Fruit fly (Drosophila melanogaster) whole organism, pupa: ENCODE measurements around the gene Irk3.

Experiments
- CG10348 ChIP-seq: fragments of 200-800 bp; sonication (Bioruptor generic); IDR thresholded peaks from 2 replicates; pipeline ENCODE4 v1.3.6; 2022; ENCODE audit warnings: missing biosample characterization, missing genetic modification characterization
- CG12605 ChIP-seq: fragments of 200-800 bp; sonication (Bioruptor generic); IDR thresholded peaks from 2 replicates; pipeline ENCODE4 v1.3.6; 2022; ENCODE audit warnings: missing biosample characterization, missing genetic modification characterization
- CG13204 ChIP-seq: fragments of 200-800 bp; sonication (Bioruptor generic); optimal IDR thresholded peaks from 2 replicates; lab custom pipeline; 2018; ENCODE audit warnings: missing biosample characterization, mild to moderate bottlenecking, missing genetic modification characterization, moderate library complexity
- CG14655 ChIP-seq: fragments of 200-800 bp; sonication (Bioruptor generic); optimal IDR thresholded peaks from 3 replicates; lab custom pipeline; 2017; ENCODE audit warnings: mild to moderate bottlenecking, missing biosample characterization, missing genetic modification reagents, missing genetic modification characterization
- CG15710 ChIP-seq: fragments of 200-800 bp; sonication (Bioruptor generic); optimal IDR thresholded peaks from 2 replicates; lab custom pipeline; 2018; ENCODE audit warnings: missing biosample characterization, mild to moderate bottlenecking, missing genetic modification characterization, moderate library complexity
- CG17806 ChIP-seq: fragments of 200-800 bp; sonication (Bioruptor generic); optimal IDR thresholded peaks from 2 replicates; lab custom pipeline; 2018; ENCODE audit warnings: missing biosample characterization, mild to moderate bottlenecking, missing genetic modification characterization, moderate library complexity
- CG32121 ChIP-seq: fragments of 200-800 bp; sonication (Bioruptor generic); IDR thresholded peaks from 2 replicates; pipeline ENCODE4 v1.3.6; 2022; ENCODE audit warnings: missing biosample characterization, missing genetic modification characterization
- CG34367 ChIP-seq: fragments of 200-800 bp; sonication (Bioruptor generic); optimal IDR thresholded peaks from 2 replicates; lab custom pipeline; 2018; ENCODE audit warnings: missing biosample characterization, mild to moderate bottlenecking, missing genetic modification characterization
- CG4496 ChIP-seq: fragments of 200-800 bp; sonication (Bioruptor generic); IDR thresholded peaks from 3 replicates; pipeline ENCODE4 v1.3.6; 2022; ENCODE audit warnings: missing biosample characterization, missing genetic modification characterization
- CG8159 ChIP-seq: fragments of 200-800 bp; sonication (Bioruptor generic); optimal IDR thresholded peaks from 3 replicates; lab custom pipeline; 2018; ENCODE audit warnings: missing biosample characterization, mild to moderate bottlenecking, missing genetic modification characterization, moderate library complexity
- CG8301 ChIP-seq: fragments of 200-800 bp; sonication (Bioruptor generic); optimal IDR thresholded peaks from 2 replicates; lab custom pipeline; 2018; ENCODE audit warnings: missing biosample characterization, mild to moderate bottlenecking, missing genetic modification characterization
- CG9948 ChIP-seq: fragments of 200-800 bp; sonication (Bioruptor generic); optimal IDR thresholded peaks from 2 replicates; lab custom pipeline; 2018; ENCODE audit warnings: missing biosample characterization, mild to moderate bottlenecking, missing genetic modification characterization, moderate library complexity
- D1 ChIP-seq: fragments of 200-800 bp; sonication (Bioruptor generic); optimal IDR thresholded peaks from 2 replicates; lab custom pipeline; 2018; ENCODE audit warnings: missing biosample characterization, mild to moderate bottlenecking, missing genetic modification characterization, moderate library complexity
- EcR ChIP-seq: fragments of 200-800 bp; sonication (Bioruptor generic); optimal IDR thresholded peaks from 3 replicates; lab custom pipeline; 2019; ENCODE audit warnings: missing biosample characterization, missing genetic modification characterization, mild to moderate bottlenecking, moderate library complexity, missing genetic modification reagents
- Ets98B ChIP-seq: fragments of 200-800 bp; sonication (Bioruptor generic); IDR thresholded peaks from 2 replicates; pipeline ENCODE4 v1.3.6; 2022; ENCODE audit warnings: missing biosample characterization, missing genetic modification characterization
- Pif1A ChIP-seq: fragments of 200-800 bp; sonication (Bioruptor generic); optimal IDR thresholded peaks from 3 replicates; lab custom pipeline; 2016; ENCODE audit warnings: missing biosample characterization, missing genetic modification characterization
- Pif1B ChIP-seq: fragments of 200-800 bp; sonication (Bioruptor generic); optimal IDR thresholded peaks from 3 replicates; lab custom pipeline; 2016; ENCODE audit warnings: missing biosample characterization, missing genetic modification characterization
- Snoo ChIP-seq: fragments of 200-800 bp; sonication (Bioruptor generic); optimal IDR thresholded peaks from 3 replicates; lab custom pipeline; 2017; ENCODE audit warnings: missing biosample characterization, mild to moderate bottlenecking, missing genetic modification characterization, inconsistent platforms
- fd96Ca ChIP-seq: fragments of 200-800 bp; sonication (Bioruptor generic); IDR thresholded peaks from 3 replicates; pipeline ENCODE4 v1.3.6; 2022; ENCODE audit warnings: missing biosample characterization, missing genetic modification characterization
- gl ChIP-seq: fragments of 200-800 bp; sonication (Bioruptor generic); optimal IDR thresholded peaks from 2 replicates; lab custom pipeline; 2018; ENCODE audit warnings: missing biosample characterization, mild to moderate bottlenecking, missing genetic modification characterization
- rn ChIP-seq: fragments of 200-800 bp; sonication (Bioruptor generic); IDR thresholded peaks from 2 replicates; pipeline ENCODE4 v1.3.6; 2022; ENCODE audit warnings: missing biosample characterization, missing genetic modification characterization

The Irk3 gene

dm6 chr2L:18665952-18666606 lies 47.5 kb downstream of the Irk3 start:
- no peak for TF ChIP-seq CG9948 (tag; lab: Kevin White, UChicago)
- no peak for TF ChIP-seq CG12605 (GFP tag; lab: Robert Waterston, UW)
- TF ChIP-seq D1, result peak; percentile 47

- TF ChIP-seq CG12605 (GFP tag; lab: Robert Waterston, UW) (no peak; the same call in 1 of the 2 replicates), CG32121 (GFP tag; lab: Robert Waterston, UW) (no peak), Pif1B (peak; percentile 31), CG34367 (tag; lab: Kevin White, UChicago) (peak; percentile 83), EcR (peak; percentile 96), D1 (peak; percentile 77), CG4496 (peak; percentile 20; the same call in 2 of the 3 replicates), CG8159 (tag; lab: Kevin White, UChicago) (peak; percentile 92), gl (peak; percentile 49), CG15710 (tag; lab: Kevin White, UChicago) (peak; percentile 86), CG17806 (peak; percentile 87), Pif1A (GFP tag; lab: Kevin White, UChicago) (peak; percentile 61), CG10348 (no peak), CG13204 (GFP tag; lab: Kevin White, UChicago) (peak; percentile 70), CG14655 (GFP tag; lab: Kevin White, UChicago) (peak; percentile 92), Snoo (tag; lab: Kevin White, UChicago) (peak; percentile 82), CG8301 (tag; lab: Kevin White, UChicago) (peak; percentile 88), CG9948 (tag; lab: Kevin White, UChicago) (peak; percentile 89), Ets98B (GFP tag; lab: Robert Waterston, UW) (no peak; the same call in 1 of the 2 replicates), rn (GFP tag; lab: Robert Waterston, UW) (no peak), fd96Ca (0 out of 3 replicates have a peak, but pooled peaks have one; percentile 18)
Observed at dm6 chr2L:18664707-18665550, 48.6 kb downstream of the Irk3 start.

- peak; percentile 49 for TF ChIP-seq CG14655 (GFP tag; lab: Kevin White, UChicago)
- TF ChIP-seq CG8301 (tag; lab: Kevin White, UChicago), result peak; percentile 35
- TF ChIP-seq CG17806, result peak; percentile 23
- TF ChIP-seq CG12605 (GFP tag; lab: Robert Waterston, UW), result no peak
- TF ChIP-seq gl, result no peak
- peak; percentile 35; the same call in 1 of the 2 replicates for TF ChIP-seq CG32121 (GFP tag; lab: Robert Waterston, UW)
- TF ChIP-seq CG9948 (tag; lab: Kevin White, UChicago), result peak; percentile 32
- peak; percentile 28 for TF ChIP-seq Pif1A (GFP tag; lab: Kevin White, UChicago)
- TF ChIP-seq Pif1B, result no peak
- TF ChIP-seq Ets98B (GFP tag; lab: Robert Waterston, UW), result peak; percentile 49
- TF ChIP-seq CG34367 (tag; lab: Kevin White, UChicago), result no peak
- TF ChIP-seq EcR, result no peak
- peak; percentile 34; the same call in 1 of the 3 replicates for TF ChIP-seq CG4496
- TF ChIP-seq, all 21 proteins: peak for 8
Observed at dm6 chr2L:18663395-18663794, 50.2 kb downstream of the Irk3 start.
